Worm (Caenorhabditis elegans): ENCODE data around the gene nhr-258.
A peak's percentile ranks its signal among the peaks of the same experiment; 100 is the strongest.

nhr-258 gene

DNA sequence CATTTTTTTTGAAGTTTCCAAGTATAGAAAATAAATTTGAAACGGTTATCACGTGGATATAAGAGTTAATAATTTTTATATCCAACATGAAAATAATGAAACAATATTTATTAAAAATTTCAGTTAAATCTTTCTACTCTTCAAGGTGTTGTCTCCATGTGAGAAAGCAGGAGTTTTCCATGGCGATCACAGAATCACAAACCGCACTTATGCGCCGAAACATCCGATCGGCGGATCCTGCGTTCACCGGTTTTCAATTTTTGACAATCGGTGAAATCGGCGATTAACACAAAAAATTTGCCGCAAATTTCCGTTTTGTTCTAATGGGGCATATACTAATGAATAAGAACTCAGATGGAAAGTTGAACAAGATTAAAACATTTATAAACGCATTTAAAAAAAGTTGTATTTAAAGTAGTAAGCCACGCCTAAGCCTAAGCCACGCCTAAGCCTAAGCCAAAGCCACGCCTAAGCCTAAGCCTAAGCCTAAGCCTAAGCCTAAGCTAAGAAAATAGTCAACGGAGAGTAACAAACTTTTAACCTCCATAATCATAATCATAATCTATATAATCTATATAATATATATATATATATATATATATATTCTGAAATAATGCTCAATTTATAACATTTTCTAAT lies 22.6 kb upstream of the nhr-258 start, which contains the start of gene C26B2.2:
Gene C26B2.2, minus strand, starts transcription at position 88 of the 639 bp plus-strand sequence.
- no peak for TF ChIP-seq egl-27 (tag; optimal IDR thresholded peaks at IDR 0.05)
- no peak for TF ChIP-seq egl-5 (tag; optimal IDR thresholded peaks at IDR 0.05)
- TF ChIP-seq nhr-43 (tag; optimal IDR thresholded peaks at IDR 0.05; ENCODE audit: poor library complexity, severe bottlenecking): no peak
- TF ChIP-seq mdl-1 (tag; optimal IDR thresholded peaks at IDR 0.05): no peak
- no peak for TF ChIP-seq mml-1 (tag; optimal IDR thresholded peaks at IDR 0.05)
- no peak for TF ChIP-seq snpc-4 (tag; optimal IDR thresholded peaks at IDR 0.05)
- no peak for TF ChIP-seq ztf-11 (tag; optimal IDR thresholded peaks at IDR 0.05)
- TF ChIP-seq hmg-11 (tag; optimal IDR thresholded peaks at IDR 0.05): no peak
- no peak for TF ChIP-seq ama-1 (optimal IDR thresholded peaks at IDR 0.05)
- TF ChIP-seq daf-12 (tag; optimal IDR thresholded peaks at IDR 0.05): no peak
- no peak for TF ChIP-seq R02D3.7 (tag; optimal IDR thresholded peaks at IDR 0.05)
- TF ChIP-seq fkh-10 (GFP tag; optimal IDR thresholded peaks at IDR 0.05): no peak
- no peak for TF ChIP-seq fos-1 (tag; optimal IDR thresholded peaks at IDR 0.05)
- TF ChIP-seq zag-1 (tag; optimal IDR thresholded peaks at IDR 0.05): no peak
- TF ChIP-seq ceh-9 (tag; optimal IDR thresholded peaks at IDR 0.05): no peak
- TF ChIP-seq unc-62 (GFP tag; optimal IDR thresholded peaks at IDR 0.05): no peak
- no peak for TF ChIP-seq nhr-76 (tag; optimal IDR thresholded peaks at IDR 0.05)
- TF ChIP-seq unc-39 (tag; optimal IDR thresholded peaks at IDR 0.05): no peak
- no peak for TF ChIP-seq ztf-4 (tag; optimal IDR thresholded peaks at IDR 0.05)

DNA sequence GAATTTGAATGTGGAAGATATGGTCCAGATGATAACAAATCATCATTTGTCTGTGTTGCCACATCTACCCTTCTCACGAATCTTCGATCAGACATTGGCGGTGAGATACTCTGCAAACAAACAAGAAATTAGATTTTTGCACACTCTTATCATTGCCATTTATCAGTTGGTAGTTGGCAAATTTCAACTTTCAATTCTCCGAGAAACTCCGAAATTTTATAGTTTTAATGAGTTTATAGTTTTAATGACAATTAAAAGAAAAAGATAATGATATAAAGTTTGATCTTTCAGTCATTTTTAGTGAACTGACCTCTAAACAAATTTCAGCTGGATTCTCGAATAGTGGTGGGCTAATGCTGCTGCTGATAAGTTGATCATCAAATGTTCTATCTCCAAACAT lies 20.9 kb upstream of the nhr-258 start:
- TF ChIP-seq nhr-25 (tag; optimal IDR thresholded peaks at IDR 0.05) (no peak), pqm-1 (tag; optimal IDR thresholded peaks at IDR 0.05) (peak; percentile 22), sea-2 (GFP tag; optimal IDR thresholded peaks at IDR 0.05) (no peak), elt-2 (tag; optimal IDR thresholded peaks at IDR 0.05) (peak; percentile 48)

- TF ChIP-seq nhr-25 (tag; optimal IDR thresholded peaks at IDR 0.05) (peak; percentile 36), ztf-11 (tag; optimal IDR thresholded peaks at IDR 0.05) (no peak), elt-3 (tag; optimal IDR thresholded peaks at IDR 0.05) (peak in 2 of 3 experiments; percentile 34 to 46), elt-2 (tag; optimal IDR thresholded peaks at IDR 0.05) (peak; percentile 90), nfya-1 (tag; optimal IDR thresholded peaks at IDR 0.05; ENCODE audit: insufficient read depth) (peak; percentile 8), jun-1 (tag; optimal IDR thresholded peaks at IDR 0.05) (peak; percentile 19), pqm-1 (tag; optimal IDR thresholded peaks at IDR 0.05) (peak; percentile 91), fkh-10 (GFP tag; optimal IDR thresholded peaks at IDR 0.05) (no peak), ceh-9 (tag; optimal IDR thresholded peaks at IDR 0.05) (no peak), mdl-1 (tag; optimal IDR thresholded peaks at IDR 0.05) (peak; percentile 34)
Observed at ce11 chrIV:8026361-8026760, 18.4 kb upstream of the nhr-258 start.

DNA sequence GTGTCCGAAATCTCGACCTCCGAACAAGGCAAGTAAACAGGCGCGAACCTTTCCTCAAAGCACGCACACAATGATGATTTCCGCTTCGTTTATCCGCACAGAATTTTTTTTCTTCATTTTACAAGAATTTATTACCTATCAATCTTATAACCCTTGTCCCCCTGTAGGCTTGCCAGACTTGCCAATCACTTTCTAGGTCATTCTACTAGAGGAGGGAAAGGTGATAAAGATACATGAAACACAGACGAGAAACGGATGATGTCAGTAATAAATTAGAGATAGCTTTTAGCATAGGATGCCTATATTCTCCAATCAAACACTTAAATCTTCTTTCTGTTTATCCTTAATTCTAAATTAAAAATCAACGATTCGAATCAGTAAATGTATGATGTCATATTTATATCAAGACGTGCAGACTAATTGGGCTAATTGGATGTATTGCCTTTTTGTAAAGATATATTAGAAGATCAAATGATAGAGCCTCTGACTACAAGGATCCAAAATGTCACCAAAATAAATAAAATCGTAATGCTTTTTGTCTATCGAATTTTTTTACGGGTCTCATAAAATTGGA lies 17.4 kb upstream of the nhr-258 start:
- TF ChIP-seq nhr-23 (tag; optimal IDR thresholded peaks at IDR 0.05) (peak; percentile 57), ceh-28 (tag; optimal IDR thresholded peaks at IDR 0.05) (peak; percentile 3), pqm-1 (tag; optimal IDR thresholded peaks at IDR 0.05) (no peak), nhr-67 (tag; optimal IDR thresholded peaks at IDR 0.05) (no peak), nhr-25 (tag; optimal IDR thresholded peaks at IDR 0.05) (peak; percentile 70), elt-2 (tag; optimal IDR thresholded peaks at IDR 0.05) (peak; percentile 26), hmg-11 (tag; optimal IDR thresholded peaks at IDR 0.05) (no peak)

DNA sequence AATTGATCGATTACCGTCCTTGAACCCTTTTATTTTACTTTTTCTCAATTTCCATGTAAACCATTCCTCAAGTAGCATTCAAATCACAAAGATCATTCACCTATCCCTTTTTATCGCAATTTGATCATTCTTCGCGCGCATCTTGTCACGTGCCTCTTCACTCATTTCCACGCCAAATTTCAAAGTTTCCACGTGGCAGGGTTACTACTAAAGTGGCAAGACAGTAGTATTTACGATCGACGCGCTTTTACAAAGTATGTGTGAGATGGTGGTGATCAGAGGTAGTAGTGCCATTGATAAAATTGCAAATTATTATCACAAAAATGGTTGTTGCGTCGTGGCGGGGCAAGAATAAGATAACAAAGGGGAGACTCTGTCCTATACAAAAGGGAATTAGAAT lies 16.4 kb upstream of the nhr-258 start:
- TF ChIP-seq fkh-2 (tag; optimal IDR thresholded peaks at IDR 0.05) (no peak), nhr-23 (tag; optimal IDR thresholded peaks at IDR 0.05) (peak; percentile 92), pqm-1 (tag; optimal IDR thresholded peaks at IDR 0.05) (peak; percentile 64), nhr-237 (tag; optimal IDR thresholded peaks at IDR 0.05) (no peak), lsy-12 (tag; optimal IDR thresholded peaks at IDR 0.05) (peak; percentile 9), nhr-25 (tag; optimal IDR thresholded peaks at IDR 0.05) (peak; percentile 95), egl-27 (tag; optimal IDR thresholded peaks at IDR 0.05) (no peak), mdl-1 (tag; optimal IDR thresholded peaks at IDR 0.05) (peak; percentile 68), elt-2 (tag; optimal IDR thresholded peaks at IDR 0.05) (peak; percentile 88), elt-3 (tag; optimal IDR thresholded peaks at IDR 0.05) (peak in 1 of 3 experiments; percentile 87), nhr-11 (tag; optimal IDR thresholded peaks at IDR 0.05) (no peak), unc-62 (GFP tag; optimal IDR thresholded peaks at IDR 0.05) (no peak), nhr-43 (tag; optimal IDR thresholded peaks at IDR 0.05; ENCODE audit: poor library complexity, severe bottlenecking) (peak; percentile 75), elt-1 (tag; optimal IDR thresholded peaks at IDR 0.05) (peak; percentile 42), ama-1 (optimal IDR thresholded peaks at IDR 0.05) (peak; percentile 56)
